Fruit fly (Drosophila melanogaster): ENCODE data around the gene AP-2sigma.

AP-2sigma gene

dm6 chr3R:21246492-21247061, 23.3 kb downstream of the AP-2sigma start, which contains the start of gene ETHR (continued):
- no peak for TF ChIP-seq MTF-1 (GFP tag; optimal IDR thresholded peaks at IDR 0.05; ENCODE audit: borderline replicate concordance)
- TF ChIP-seq CG17912 (GFP tag; optimal IDR thresholded peaks at IDR 0.05): no peak
- TF ChIP-seq pnt (GFP tag; optimal IDR thresholded peaks at IDR 0.05): no peak
- no peak for TF ChIP-seq TFAM (GFP tag; optimal IDR thresholded peaks at IDR 0.05)
- peak; percentile 95 for TF ChIP-seq CG13894 (tag; optimal IDR thresholded peaks at IDR 0.05)
- TF ChIP-seq CG4360 (GFP tag; IDR thresholded peaks at IDR 0.05): no peak
- peak; percentile 51 for TF ChIP-seq CG17385 (GFP tag; optimal IDR thresholded peaks at IDR 0.05)
- TF ChIP-seq CG9609 (GFP tag; optimal IDR thresholded peaks at IDR 0.05): no peak
- TF ChIP-seq schlank (tag; optimal IDR thresholded peaks at IDR 0.05): no peak
- TF ChIP-seq CG12659 (GFP tag; optimal IDR thresholded peaks at IDR 0.05): peak; percentile 51
- TF ChIP-seq CG12071 (GFP tag; optimal IDR thresholded peaks at IDR 0.05): peak; percentile 40
- TF ChIP-seq klu (GFP tag; IDR thresholded peaks at IDR 0.05): no peak
- TF ChIP-seq dimm (GFP tag; IDR thresholded peaks at IDR 0.05): no peak
- peak; percentile 56 for TF ChIP-seq Fer1 (GFP tag; optimal IDR thresholded peaks at IDR 0.05)
- TF ChIP-seq run (tag; optimal IDR thresholded peaks at IDR 0.05): no peak
- TF ChIP-seq B-H2 (GFP tag; optimal IDR thresholded peaks at IDR 0.05): peak; percentile 56
- no peak for TF ChIP-seq Lhr (GFP tag; optimal IDR thresholded peaks at IDR 0.05)
- TF ChIP-seq Xbp1 (GFP tag; optimal IDR thresholded peaks at IDR 0.05): peak; percentile 41
- peak; percentile 78 for TF ChIP-seq slbo (GFP tag; IDR thresholded peaks at IDR 0.05)
- TF ChIP-seq CG9727 (GFP tag; optimal IDR thresholded peaks at IDR 0.05): peak; percentile 47
- no peak for TF ChIP-seq Rx (GFP tag; IDR thresholded peaks at IDR 0.05)
- peak; percentile 84; the same call in 2 of the 4 replicates for TF ChIP-seq chinmo (GFP tag; IDR thresholded peaks at IDR 0.05; ENCODE audit: partially characterized antibody)
- TF ChIP-seq cg (GFP tag; optimal IDR thresholded peaks at IDR 0.05): no peak
- no peak for TF ChIP-seq ems (GFP tag; optimal IDR thresholded peaks at IDR 0.05)
- no peak for TF ChIP-seq CG3065 (GFP tag; optimal IDR thresholded peaks at IDR 0.05)
- TF ChIP-seq zf30C (GFP tag; optimal IDR thresholded peaks at IDR 0.05): no peak
- 0 out of 2 replicates have a peak, but pooled peaks have one; percentile 38 for TF ChIP-seq NFAT (GFP tag; IDR thresholded peaks at IDR 0.05)
- TF ChIP-seq corto (GFP tag; optimal IDR thresholded peaks at IDR 0.05): no peak
- no peak for TF ChIP-seq ind (GFP tag; optimal IDR thresholded peaks at IDR 0.05)
- peak; percentile 55 for TF ChIP-seq unpg (GFP tag; optimal IDR thresholded peaks at IDR 0.05)
- peak; percentile 73 for TF ChIP-seq CG2678 (tag; optimal IDR thresholded peaks at IDR 0.05)
- TF ChIP-seq CG6175 (GFP tag; IDR thresholded peaks at IDR 0.05): 0 out of 3 replicates have a peak, but pooled peaks have one; percentile 31
- peak; percentile 37 for TF ChIP-seq CG6854 (GFP tag; optimal IDR thresholded peaks at IDR 0.05)
- no peak for TF ChIP-seq Hr78 (GFP tag; optimal IDR thresholded peaks at IDR 0.05)
- no peak for TF ChIP-seq abd-A (tag; optimal IDR thresholded peaks at IDR 0.05)
- TF ChIP-seq CG11085 (GFP tag; IDR thresholded peaks at IDR 0.05): peak; percentile 37; the same call in 1 of the 2 replicates
- TF ChIP-seq Dek (tag; optimal IDR thresholded peaks at IDR 0.05): peak; percentile 56
- TF ChIP-seq CTCF (GFP tag; optimal IDR thresholded peaks at IDR 0.05): peak; percentile 79
- peak; percentile 48 for TF ChIP-seq Ptx1 (GFP tag; IDR thresholded peaks at IDR 0.05)
- TF ChIP-seq Sox102F (GFP tag; optimal IDR thresholded peaks at IDR 0.05): peak; percentile 25
- TF ChIP-seq gcm (GFP tag; optimal IDR thresholded peaks at IDR 0.05): peak; percentile 23
- peak; percentile 38 for TF ChIP-seq vvl (GFP tag; IDR thresholded peaks at IDR 0.05)
- no peak for TF ChIP-seq jing (GFP tag; optimal IDR thresholded peaks at IDR 0.05)
- no peak for TF ChIP-seq Hsf (GFP tag; optimal IDR thresholded peaks at IDR 0.05)
- no peak for TF ChIP-seq fu2 (GFP tag; optimal IDR thresholded peaks at IDR 0.05)
- TF ChIP-seq CG11504 (tag; optimal IDR thresholded peaks at IDR 0.05): no peak
- TF ChIP-seq ci (GFP tag; IDR thresholded peaks at IDR 0.05): peak; percentile 31; the same call in 1 of the 3 replicates
- TF ChIP-seq CG10147 (GFP tag; optimal IDR thresholded peaks at IDR 0.05): peak; percentile 47
- peak; percentile 67; the same call in 2 of the 3 replicates for TF ChIP-seq Dbx (GFP tag; IDR thresholded peaks at IDR 0.05)
- TF ChIP-seq CG18011 (GFP tag; optimal IDR thresholded peaks at IDR 0.05): peak; percentile 43
